Worm (Caenorhabditis elegans): ENCODE measurements around the gene nspb-8.

- TF ChIP-seq unc-86 (tag; optimal IDR thresholded peaks at IDR 0.05), result no peak
- TF ChIP-seq nhr-77 (tag; optimal IDR thresholded peaks at IDR 0.05), result no peak
- TF ChIP-seq nhr-237 (tag; optimal IDR thresholded peaks at IDR 0.05), result no peak
- TF ChIP-seq snpc-4 (tag; optimal IDR thresholded peaks at IDR 0.05), result no peak
- no peak for TF ChIP-seq ama-1 (optimal IDR thresholded peaks at IDR 0.05)
Observed at ce11 chrII:14592629-14593028, 12.2 kb upstream of the nspb-8 start.
